Fruit fly (Drosophila melanogaster) whole organism, embryonic: Measurements from ENCODE around the gene Tre1.

ENCODE experiments used
- CG10209 ChIP-seq: fragments of 200-800 bp; sonication (Bioruptor generic); optimal IDR thresholded peaks from 3 replicates; lab custom pipeline; 2017; ENCODE audit warnings: missing biosample characterization, mild to moderate bottlenecking, missing genetic modification characterization, missing genetic modification reagents
- CG10366 ChIP-seq: fragments of 200-800 bp; sonication (Bioruptor generic); IDR thresholded peaks from 2 replicates; pipeline ENCODE4 v1.3.6; 2022; ENCODE audit warnings: missing biosample characterization, missing genetic modification characterization
- CG12744 ChIP-seq: fragments of 200-800 bp; sonication (Bioruptor generic); optimal IDR thresholded peaks from 2 replicates; lab custom pipeline; 2016; ENCODE audit warnings: missing biosample characterization, missing genetic modification characterization
- CG12942 ChIP-seq: fragments of 200-800 bp; sonication (Bioruptor generic); optimal IDR thresholded peaks from 3 replicates; lab custom pipeline; 2016; ENCODE audit warnings: missing biosample characterization, missing genetic modification characterization
- CG13624 ChIP-seq: fragments of 200-800 bp; sonication (Bioruptor generic); optimal IDR thresholded peaks from 2 replicates; lab custom pipeline; 2016; ENCODE audit warnings: missing biosample characterization, missing genetic modification characterization
- CG14441 ChIP-seq: fragments of 200-800 bp; sonication (Bioruptor generic); IDR thresholded peaks from 2 replicates; pipeline ENCODE4 v1.3.6; 2022; ENCODE audit warnings: missing biosample characterization, missing genetic modification characterization
- CG14860 ChIP-seq: fragments of 200-800 bp; sonication (Bioruptor generic); IDR thresholded peaks from 3 replicates; pipeline ENCODE4 v1.3.6; 2022; ENCODE audit warnings: missing biosample characterization, missing genetic modification characterization; ENCODE audit not compliant: partially characterized antibody
- CG1603 ChIP-seq: fragments of 200-800 bp; sonication (Bioruptor generic); optimal IDR thresholded peaks from 2 replicates; lab custom pipeline; 2019; ENCODE audit warnings: missing biosample characterization, mild to moderate bottlenecking, missing genetic modification characterization, moderate library complexity
- CG17361 ChIP-seq: fragments of 200-800 bp; sonication (Bioruptor generic); IDR thresholded peaks from 3 replicates; pipeline ENCODE4 v1.3.6; 2022; ENCODE audit warnings: missing biosample characterization, missing genetic modification characterization
- CG17829 ChIP-seq: fragments of 200-800 bp; optimal IDR thresholded peaks from 2 replicates; lab custom pipeline; 2019; ENCODE audit warnings: missing biosample characterization, mild to moderate bottlenecking, missing genetic modification characterization, moderate library complexity
- CG2678 ChIP-seq: fragments of 200-800 bp; sonication (Bioruptor generic); optimal IDR thresholded peaks from 3 replicates; lab custom pipeline; 2019; ENCODE audit warnings: missing biosample characterization, mild to moderate bottlenecking, missing genetic modification characterization, moderate library complexity
- CG30431 ChIP-seq: fragments of 200-800 bp; sonication (Bioruptor generic); optimal IDR thresholded peaks from 2 replicates; lab custom pipeline; 2017; ENCODE audit warnings: missing biosample characterization, missing genetic modification characterization
- CG32767 ChIP-seq: fragments of 200-800 bp; sonication (Bioruptor generic); IDR thresholded peaks from 2 replicates; pipeline ENCODE4 v1.3.6; 2022; ENCODE audit warnings: missing biosample characterization, missing genetic modification characterization
- CG34224 ChIP-seq: fragments of 200-800 bp; sonication (Bioruptor generic); IDR thresholded peaks from 3 replicates; pipeline ENCODE4 v1.3.6; 2022; ENCODE audit warnings: missing biosample characterization, missing genetic modification characterization; ENCODE audit not compliant: partially characterized antibody
- CG3995 ChIP-seq: fragments of 200-800 bp; sonication (Bioruptor generic); optimal IDR thresholded peaks from 3 replicates; lab custom pipeline; 2016; ENCODE audit warnings: missing biosample characterization, missing genetic modification characterization
- CG6272 ChIP-seq: fragments of 200-800 bp; sonication (Bioruptor generic); IDR thresholded peaks from 2 replicates; pipeline ENCODE4 v1.3.6; 2022; ENCODE audit warnings: missing biosample characterization, missing genetic modification characterization
- CG6813 ChIP-seq: fragments of 200-800 bp; sonication (Bioruptor generic); optimal IDR thresholded peaks from 2 replicates; lab custom pipeline; 2017; ENCODE audit warnings: missing biosample characterization, missing genetic modification characterization, mild to moderate bottlenecking, moderate library complexity, missing genetic modification reagents
- CG8089 ChIP-seq: fragments of 200-800 bp; sonication (Bioruptor generic); optimal IDR thresholded peaks from 3 replicates; lab custom pipeline; 2016; ENCODE audit warnings: missing biosample characterization, missing genetic modification characterization
- CG8359 ChIP-seq: fragments of 200-800 bp; sonication (Bioruptor generic); optimal IDR thresholded peaks from 2 replicates; lab custom pipeline; 2017; ENCODE audit warnings: missing biosample characterization, mild to moderate bottlenecking, missing genetic modification characterization, borderline replicate concordance
- CG8924 ChIP-seq: fragments of 200-800 bp; optimal IDR thresholded peaks from 3 replicates; lab custom pipeline; 2019; ENCODE audit warnings: missing biosample characterization, mild to moderate bottlenecking, missing genetic modification characterization, moderate library complexity
- CG9932 ChIP-seq: fragments of 200-800 bp; sonication (Bioruptor generic); IDR thresholded peaks from 2 replicates; pipeline ENCODE4 v1.3.6; 2022; ENCODE audit warnings: missing biosample characterization, missing genetic modification characterization
- Chrac-16 ChIP-seq: fragments of 200-800 bp; sonication (Bioruptor generic); optimal IDR thresholded peaks from 3 replicates; lab custom pipeline; 2016; ENCODE audit warnings: missing biosample characterization, missing genetic modification characterization
- Dip3 ChIP-seq: fragments of 200-800 bp; sonication (Bioruptor generic); optimal IDR thresholded peaks from 3 replicates; lab custom pipeline; 2016; ENCODE audit warnings: missing biosample characterization, missing genetic modification characterization
- Fer2 ChIP-seq: fragments of 200-800 bp; sonication (Bioruptor generic); optimal IDR thresholded peaks from 2 replicates; lab custom pipeline; 2018; ENCODE audit warnings: missing biosample characterization, mild to moderate bottlenecking, missing genetic modification characterization, moderate library complexity
- GATAe ChIP-seq: fragments of 200-800 bp; sonication (Bioruptor generic); conservative IDR thresholded peaks from 2 replicates; pipeline ENCODE4 v1.3.6; 2022; ENCODE audit warnings: missing biosample characterization, missing genetic modification characterization
- Gug ChIP-seq: fragments of 200-800 bp; sonication (Bioruptor generic); IDR thresholded peaks from 4 replicates; pipeline ENCODE4 v1.3.6; 2022; ENCODE audit warnings: missing biosample characterization, missing genetic modification characterization
- H15 ChIP-seq: fragments of 200-800 bp; sonication (Bioruptor generic); IDR thresholded peaks from 3 replicates; pipeline ENCODE4 v1.3.6; 2022; ENCODE audit warnings: missing biosample characterization, missing genetic modification characterization
- Jarid2 ChIP-seq: fragments of 200-800 bp; sonication (Bioruptor generic); optimal IDR thresholded peaks from 3 replicates; lab custom pipeline; 2017; ENCODE audit warnings: mild to moderate bottlenecking, missing biosample characterization, missing genetic modification reagents, missing genetic modification characterization
- Med ChIP-seq: fragments of 200-800 bp; sonication (Bioruptor generic); peaks from one replicate; lab custom pipeline; 2016; ENCODE audit warnings: missing biosample characterization, missing genetic modification characterization, mild to moderate bottlenecking, inconsistent platforms, moderate library complexity
- NC2β ChIP-seq: fragments of 200-800 bp; sonication (Bioruptor generic); optimal IDR thresholded peaks from 2 replicates; lab custom pipeline; 2016; ENCODE audit warnings: missing biosample characterization, missing genetic modification characterization
- Rfx ChIP-seq: fragments of 200-800 bp; sonication (Bioruptor generic); IDR thresholded peaks from 2 replicates; pipeline ENCODE4 v1.3.6; 2022; ENCODE audit warnings: missing biosample characterization, missing genetic modification characterization
- Sin3A ChIP-seq: fragments of >200 bp; optimal IDR thresholded peaks from 2 replicates; lab custom pipeline; 2018
- Spps ChIP-seq: fragments of 200-800 bp; sonication (Bioruptor generic); optimal IDR thresholded peaks from 2 replicates; lab custom pipeline; 2018; ENCODE audit warnings: missing biosample characterization, mild to moderate bottlenecking, missing genetic modification characterization
- ap ChIP-seq: fragments of 200-800 bp; sonication (Bioruptor generic); IDR thresholded peaks from 2 replicates; pipeline ENCODE4 v1.3.6; 2022; ENCODE audit warnings: missing biosample characterization, missing genetic modification characterization
- ash1 ChIP-seq: fragments of 200-800 bp; sonication (Bioruptor generic); optimal IDR thresholded peaks from 2 replicates; lab custom pipeline; 2018; ENCODE audit warnings: missing biosample characterization, mild to moderate bottlenecking, missing genetic modification characterization
- dan ChIP-seq: fragments of 200-800 bp; sonication (Bioruptor generic); IDR thresholded peaks from 2 replicates; pipeline ENCODE4 v1.3.6; 2022; ENCODE audit warnings: missing biosample characterization, missing genetic modification characterization
- gcm2 ChIP-seq: fragments of 200-800 bp; sonication (Bioruptor generic); optimal IDR thresholded peaks from 2 replicates; lab custom pipeline; 2016; ENCODE audit warnings: missing biosample characterization, missing genetic modification characterization
- grau ChIP-seq: fragments of 200-800 bp; optimal IDR thresholded peaks from 3 replicates; lab custom pipeline; 2019; ENCODE audit warnings: missing biosample characterization, mild to moderate bottlenecking, missing genetic modification characterization, moderate library complexity
- ind ChIP-seq: fragments of 200-800 bp; sonication (Bioruptor generic); optimal IDR thresholded peaks from 3 replicates; lab custom pipeline; 2016; ENCODE audit warnings: missing biosample characterization, missing genetic modification characterization
- jumu ChIP-seq: fragments of 200-800 bp; sonication (Bioruptor generic); optimal IDR thresholded peaks from 3 replicates; lab custom pipeline; 2016; ENCODE audit warnings: missing biosample characterization, missing genetic modification characterization
- mld ChIP-seq: fragments of 200-800 bp; sonication (Bioruptor generic); IDR thresholded peaks from 3 replicates; pipeline ENCODE4 v1.3.6; 2022; ENCODE audit warnings: missing biosample characterization, missing genetic modification characterization; ENCODE audit not compliant: partially characterized antibody
- oc ChIP-seq: fragments of 200-800 bp; sonication (Bioruptor generic); optimal IDR thresholded peaks from 2 replicates; lab custom pipeline; 2018; ENCODE audit warnings: missing biosample characterization, mild to moderate bottlenecking, missing genetic modification characterization, moderate library complexity
- rib ChIP-seq: fragments of 200-800 bp; sonication (Bioruptor generic); IDR thresholded peaks from 2 replicates; pipeline ENCODE4 v1.3.6; 2022; ENCODE audit warnings: missing biosample characterization, missing genetic modification characterization
- salm ChIP-seq: fragments of 200-800 bp; sonication (Bioruptor generic); optimal IDR thresholded peaks from 2 replicates; lab custom pipeline; 2018; ENCODE audit warnings: missing biosample characterization, mild to moderate bottlenecking, missing genetic modification characterization
- sna ChIP-seq: fragments of 200-800 bp; sonication (Bioruptor generic); IDR thresholded peaks from 2 replicates; pipeline ENCODE4 v1.3.6; 2022; ENCODE audit warnings: missing biosample characterization, missing genetic modification characterization; ENCODE audit not compliant: partially characterized antibody
- sob ChIP-seq: fragments of 200-800 bp; sonication (Bioruptor generic); IDR thresholded peaks from 2 replicates; pipeline ENCODE4 v1.3.6; 2022; ENCODE audit warnings: missing biosample characterization, missing genetic modification characterization
- ssp ChIP-seq: fragments of 200-800 bp; sonication (Bioruptor generic); IDR thresholded peaks from 2 replicates; pipeline ENCODE4 v1.3.6; 2022; ENCODE audit warnings: missing biosample characterization, missing genetic modification characterization
- tgo ChIP-seq: fragments of 200-800 bp; sonication (Bioruptor generic); IDR thresholded peaks from 3 replicates; pipeline ENCODE4 v1.3.6; 2022; ENCODE audit warnings: missing biosample characterization, missing genetic modification characterization
- toy ChIP-seq: fragments of 200-800 bp; sonication (Bioruptor generic); IDR thresholded peaks from 2 replicates; pipeline ENCODE4 v1.3.6; 2022; ENCODE audit warnings: missing biosample characterization, missing genetic modification characterization
- trem ChIP-seq: fragments of 200-800 bp; optimal IDR thresholded peaks from 3 replicates; lab custom pipeline; 2019; ENCODE audit warnings: missing biosample characterization, mild to moderate bottlenecking, missing genetic modification characterization, moderate library complexity
- trh ChIP-seq: fragments of 200-800 bp; sonication (Bioruptor generic); optimal IDR thresholded peaks from 2 replicates; lab custom pipeline; 2016; ENCODE audit warnings: missing biosample characterization, missing genetic modification characterization
- zfh1 ChIP-seq: fragments of 200-800 bp; sonication (Bioruptor generic); IDR thresholded peaks from 3 replicates; pipeline ENCODE4 v1.3.6; 2022; ENCODE audit warnings: missing biosample characterization, missing genetic modification characterization

Gene Tre1

dm6 chrX:5665902-5666301 is 13.9 kb downstream of the Tre1 start, which contains the start of the genes Sirt4 and CG4119 (continued):
- TF ChIP-seq NC2β: peak; percentile 62
- peak; percentile 18 for TF ChIP-seq Jarid2 (GFP tag; lab: Kevin White, UChicago)
- peak; percentile 98 for TF ChIP-seq mld (GFP tag; lab: Robert Waterston, UW)
- TF ChIP-seq Sin3A: peak; percentile 68
- peak; percentile 94 for TF ChIP-seq CG14860 (GFP tag; lab: Robert Waterston, UW)
- TF ChIP-seq CG13624: peak; percentile 24
- TF ChIP-seq rib: no peak
- no peak for TF ChIP-seq CG10366
- peak; percentile 94 for TF ChIP-seq CG34224
- no peak for TF ChIP-seq Chrac-16 (GFP tag; lab: Kevin White, UChicago)
- TF ChIP-seq grau (tag; lab: Kevin White, UChicago): peak; percentile 43
- 0 out of 2 replicates have a peak, but pooled peaks have one; percentile 21 for TF ChIP-seq CG32767 (GFP tag; lab: Robert Waterston, UW)
- no peak for TF ChIP-seq CG12942
- peak; percentile 61 for TF ChIP-seq CG17829 (tag; lab: Kevin White, UChicago)
- no peak for TF ChIP-seq tgo (GFP tag; lab: Robert Waterston, UW)
- peak; percentile 17 for TF ChIP-seq oc (tag; lab: Kevin White, UChicago)
- TF ChIP-seq dan (GFP tag; lab: Robert Waterston, UW): no peak
- TF ChIP-seq trem: peak; percentile 56
- peak; percentile 57; the same call in 1 of the 2 replicates for TF ChIP-seq sob (GFP tag; lab: Robert Waterston, UW)
- peak; percentile 91 for TF ChIP-seq sna (GFP tag; lab: Robert Waterston, UW)
- peak; percentile 69 for TF ChIP-seq CG1603 (tag; lab: Kevin White, UChicago)
- TF ChIP-seq trh (GFP tag; lab: Kevin White, UChicago): no peak
- no peak for TF ChIP-seq CG14441 (GFP tag; lab: Robert Waterston, UW)
- TF ChIP-seq CG2678: peak; percentile 18
- no peak for TF ChIP-seq CG8089 (GFP tag; lab: Kevin White, UChicago)
- 0 out of 3 replicates have a peak, but pooled peaks have one; percentile 17 for TF ChIP-seq CG17361 (GFP tag; lab: Robert Waterston, UW)
- no peak for TF ChIP-seq GATAe (GFP tag; lab: Robert Waterston, UW)
- peak; percentile 45 for TF ChIP-seq CG8924 (tag; lab: Kevin White, UChicago)
- peak; percentile 12 for TF ChIP-seq Dip3 (GFP tag; lab: Kevin White, UChicago)
- TF ChIP-seq toy (GFP tag; lab: Robert Waterston, UW): no peak
- TF ChIP-seq gcm2 (GFP tag; lab: Kevin White, UChicago): no peak
- TF ChIP-seq CG6813 (GFP tag; lab: Kevin White, UChicago): no peak
- no peak for TF ChIP-seq CG8359 (GFP tag; lab: Kevin White, UChicago)
- TF ChIP-seq ind (GFP tag; lab: Kevin White, UChicago): no peak
- TF ChIP-seq Fer2 (tag; lab: Kevin White, UChicago): no peak
- peak; percentile 37; the same call in 1 of the 4 replicates for TF ChIP-seq Gug (GFP tag; lab: Robert Waterston, UW)
- TF ChIP-seq CG6272 (GFP tag; lab: Robert Waterston, UW): peak; percentile 59; the same call in 1 of the 2 replicates
- peak; percentile 85 for TF ChIP-seq Med (GFP tag; lab: Kevin White, UChicago)
- peak; percentile 44 for TF ChIP-seq jumu (GFP tag; lab: Kevin White, UChicago)
- peak; percentile 16 for TF ChIP-seq CG3995
- TF ChIP-seq H15 (GFP tag; lab: Robert Waterston, UW): peak; percentile 30; the same call in 1 of the 3 replicates
- no peak for TF ChIP-seq Spps (tag; lab: Kevin White, UChicago)
- TF ChIP-seq zfh1 (GFP tag; lab: Robert Waterston, UW): 0 out of 3 replicates have a peak, but pooled peaks have one; percentile 33
- no peak for TF ChIP-seq salm (tag; lab: Kevin White, UChicago)
- TF ChIP-seq Rfx (GFP tag; lab: Robert Waterston, UW): peak; percentile 62
- no peak for TF ChIP-seq ssp (GFP tag; lab: Robert Waterston, UW)
- no peak for TF ChIP-seq CG30431 (GFP tag; lab: Kevin White, UChicago)
- no peak for TF ChIP-seq CG10209 (GFP tag; lab: Kevin White, UChicago)
- no peak for TF ChIP-seq ap (GFP tag; lab: Robert Waterston, UW)
- TF ChIP-seq ash1: no peak
- no peak for TF ChIP-seq CG12744
- peak; percentile 77 for TF ChIP-seq CG9932 (GFP tag; lab: Robert Waterston, UW)
